Fruit fly (Drosophila melanogaster) whole organism, embryonic: ENCODE results near the gene CG6602.

Experiments
- B-H2 ChIP-seq: fragments of 200-800 bp; sonication (Bioruptor generic); optimal IDR thresholded peaks from 2 replicates; lab custom pipeline; 2018; ENCODE audit warnings: missing biosample characterization, mild to moderate bottlenecking, missing genetic modification characterization
- CG11504 ChIP-seq: fragments of 200-800 bp; sonication (Bioruptor generic); optimal IDR thresholded peaks from 3 replicates; lab custom pipeline; 2019; ENCODE audit warnings: missing biosample characterization, mild to moderate bottlenecking, missing genetic modification characterization, moderate library complexity
- CG13424 ChIP-seq: fragments of 200-800 bp; sonication (Bioruptor generic); optimal IDR thresholded peaks from 2 replicates; lab custom pipeline; 2019; ENCODE audit warnings: missing biosample characterization, mild to moderate bottlenecking, missing genetic modification characterization, moderate library complexity
- CG15514 ChIP-seq: fragments of 200-800 bp; sonication (Bioruptor generic); optimal IDR thresholded peaks from 3 replicates; lab custom pipeline; 2017; ENCODE audit warnings: missing biosample characterization, missing genetic modification characterization, mild to moderate bottlenecking, moderate library complexity, missing genetic modification reagents
- CG1603 ChIP-seq: fragments of 200-800 bp; sonication (Bioruptor generic); optimal IDR thresholded peaks from 2 replicates; lab custom pipeline; 2019; ENCODE audit warnings: missing biosample characterization, mild to moderate bottlenecking, missing genetic modification characterization, moderate library complexity
- CG16813 ChIP-seq: fragments of 200-800 bp; sonication (Bioruptor generic); IDR thresholded peaks from 3 replicates; pipeline ENCODE4 v1.3.6; 2022; ENCODE audit warnings: missing biosample characterization, missing genetic modification characterization; ENCODE audit not compliant: partially characterized antibody
- CG17186 ChIP-seq: fragments of 200-800 bp; sonication (Bioruptor generic); optimal IDR thresholded peaks from 3 replicates; lab custom pipeline; 2017; ENCODE audit warnings: missing biosample characterization, missing genetic modification reagents, missing genetic modification characterization
- CG18764 ChIP-seq: fragments of 200-800 bp; sonication (Bioruptor generic); optimal IDR thresholded peaks from 3 replicates; lab custom pipeline; 2016; ENCODE audit warnings: missing biosample characterization, missing genetic modification characterization
- CG2116 ChIP-seq: fragments of 200-800 bp; sonication (Bioruptor generic); optimal IDR thresholded peaks from 3 replicates; lab custom pipeline; 2018; ENCODE audit warnings: missing biosample characterization, mild to moderate bottlenecking, missing genetic modification characterization
- CG2129 ChIP-seq: fragments of 200-800 bp; sonication (Bioruptor generic); IDR thresholded peaks from 2 replicates; pipeline ENCODE4 v1.3.6; 2022; ENCODE audit warnings: missing biosample characterization, missing genetic modification characterization; ENCODE audit not compliant: partially characterized antibody
- CG2199 ChIP-seq: fragments of 200-800 bp; sonication (Bioruptor generic); IDR thresholded peaks from 3 replicates; pipeline ENCODE4 v1.3.6; 2022; ENCODE audit warnings: missing biosample characterization, missing genetic modification characterization
- CG31365 ChIP-seq: fragments of 200-800 bp; sonication (Bioruptor generic); optimal IDR thresholded peaks from 2 replicates; lab custom pipeline; 2018; ENCODE audit warnings: missing biosample characterization, mild to moderate bottlenecking, missing genetic modification characterization
- CG33557 ChIP-seq: fragments of 200-800 bp; sonication (Bioruptor generic); optimal IDR thresholded peaks from 2 replicates; lab custom pipeline; 2019; ENCODE audit warnings: missing biosample characterization, mild to moderate bottlenecking, missing genetic modification characterization, moderate library complexity
- CG34224 ChIP-seq: fragments of 200-800 bp; sonication (Bioruptor generic); IDR thresholded peaks from 3 replicates; pipeline ENCODE4 v1.3.6; 2022; ENCODE audit warnings: missing biosample characterization, missing genetic modification characterization; ENCODE audit not compliant: partially characterized antibody
- CG34422 ChIP-seq: fragments of 200-800 bp; sonication (Bioruptor generic); IDR thresholded peaks from 3 replicates; pipeline ENCODE4 v1.3.6; 2022; ENCODE audit warnings: missing biosample characterization, missing genetic modification characterization
- CG43689 ChIP-seq: fragments of 200-800 bp; sonication (Bioruptor generic); IDR thresholded peaks from 2 replicates; pipeline ENCODE4 v1.3.6; 2022; ENCODE audit warnings: missing biosample characterization, missing genetic modification characterization
- CG5180 ChIP-seq: fragments of 200-800 bp; sonication (Bioruptor generic); optimal IDR thresholded peaks from 3 replicates; lab custom pipeline; 2017; ENCODE audit warnings: missing biosample characterization, missing genetic modification characterization, mild to moderate bottlenecking, moderate library complexity, missing genetic modification reagents
- CG7357 ChIP-seq: fragments of 200-800 bp; sonication (Bioruptor generic); IDR thresholded peaks from 3 replicates; pipeline ENCODE4 v1.3.6; 2022; ENCODE audit warnings: missing biosample characterization, missing genetic modification characterization
- CG7963 ChIP-seq: fragments of 200-800 bp; sonication (Bioruptor generic); IDR thresholded peaks from 3 replicates; pipeline ENCODE4 v1.3.6; 2022; ENCODE audit warnings: missing biosample characterization, missing genetic modification characterization; ENCODE audit not compliant: partially characterized antibody
- CG9797 ChIP-seq: fragments of 200-800 bp; sonication (Bioruptor generic); optimal IDR thresholded peaks from 3 replicates; lab custom pipeline; 2018; ENCODE audit warnings: missing biosample characterization, mild to moderate bottlenecking, missing genetic modification characterization
- Camta ChIP-seq: fragments of 200-800 bp; sonication (Bioruptor generic); optimal IDR thresholded peaks from 2 replicates; lab custom pipeline; 2016; ENCODE audit warnings: missing biosample characterization, missing genetic modification characterization
- CoRest ChIP-seq: fragments of 200-800 bp; sonication (Bioruptor generic); optimal IDR thresholded peaks from 3 replicates; lab custom pipeline; 2018; ENCODE audit warnings: missing biosample characterization, mild to moderate bottlenecking, missing genetic modification characterization, moderate library complexity
- Dad ChIP-seq: fragments of 200-800 bp; sonication (Bioruptor generic); optimal IDR thresholded peaks from 3 replicates; lab custom pipeline; 2016; ENCODE audit warnings: missing biosample characterization, missing genetic modification characterization
- Doc3 ChIP-seq: fragments of 200-800 bp; sonication (Bioruptor generic); IDR thresholded peaks from 3 replicates; pipeline ENCODE4 v1.3.6; 2022; ENCODE audit warnings: missing biosample characterization, missing genetic modification characterization; ENCODE audit not compliant: partially characterized antibody
- Ets65A ChIP-seq: fragments of 200-800 bp; sonication (Bioruptor generic); peaks from one replicate; lab custom pipeline; 2016; ENCODE audit warnings: missing biosample characterization, missing genetic modification characterization
- Fer3 ChIP-seq: fragments of 200-800 bp; sonication (Bioruptor generic); optimal IDR thresholded peaks from 2 replicates; lab custom pipeline; 2018; ENCODE audit warnings: missing biosample characterization, mild to moderate bottlenecking, missing genetic modification characterization, moderate library complexity
- Hsf ChIP-seq: fragments of 200-800 bp; sonication (Bioruptor generic); optimal IDR thresholded peaks from 3 replicates; lab custom pipeline; 2016; ENCODE audit warnings: missing biosample characterization, missing genetic modification characterization
- MTF-1 ChIP-seq: fragments of 200-800 bp; sonication (Bioruptor generic); optimal IDR thresholded peaks from 2 replicates; lab custom pipeline; 2018; ENCODE audit warnings: missing biosample characterization, mild to moderate bottlenecking, missing genetic modification characterization, borderline replicate concordance
- Myb ChIP-seq: fragments of 200-800 bp; sonication (Bioruptor generic); optimal IDR thresholded peaks from 2 replicates; lab custom pipeline; 2016; ENCODE audit warnings: missing biosample characterization, missing genetic modification characterization
- Nf-YC ChIP-seq: fragments of 200-800 bp; optimal IDR thresholded peaks from 3 replicates; lab custom pipeline; 2019; ENCODE audit warnings: missing biosample characterization, mild to moderate bottlenecking, missing genetic modification characterization, moderate library complexity
- NfI ChIP-seq: fragments of 200-800 bp; sonication (Bioruptor generic); optimal IDR thresholded peaks from 3 replicates; lab custom pipeline; 2018; ENCODE audit warnings: missing biosample characterization, mild to moderate bottlenecking, missing genetic modification characterization, moderate library complexity
- Side ChIP-seq: fragments of 200-800 bp; sonication (Bioruptor generic); optimal IDR thresholded peaks from 2 replicates; lab custom pipeline; 2016; ENCODE audit warnings: missing biosample characterization, missing genetic modification characterization
- YL-1 ChIP-seq: fragments of 200-800 bp; sonication (Bioruptor generic); optimal IDR thresholded peaks from 3 replicates; lab custom pipeline; 2017; ENCODE audit warnings: missing biosample characterization, mild to moderate bottlenecking, missing genetic modification characterization
- bcd ChIP-seq: fragments of 200-800 bp; sonication (Bioruptor generic); optimal IDR thresholded peaks from 2 replicates; lab custom pipeline; 2017; ENCODE audit warnings: missing biosample characterization, mild to moderate bottlenecking, missing genetic modification characterization
- chif ChIP-seq, 2 experiments: fragments of 200-800 bp; sonication (Bioruptor generic); optimal IDR thresholded peaks; 3 replicates each; lab custom pipeline; 2016; ENCODE audit warnings: missing biosample characterization in 2 of 2, missing genetic modification characterization in 2 of 2
- crp ChIP-seq, 2 experiments: fragments of 200-800 bp; sonication (Bioruptor generic); optimal IDR thresholded peaks; 2 replicates in 1 of 2; 3 replicates in 1 of 2; lab custom pipeline; 2017; ENCODE audit warnings: missing biosample characterization in 2 of 2, missing genetic modification characterization in 2 of 2, mild to moderate bottlenecking in 1 of 2, moderate library complexity in 1 of 2
- dpn ChIP-seq, 2 experiments: fragments of 200-800 bp; sonication (Bioruptor generic); optimal IDR thresholded peaks; 3 replicates each; lab custom pipeline; 2016; ENCODE audit warnings: missing biosample characterization in 2 of 2, missing genetic modification characterization in 2 of 2
- fd64A ChIP-seq: fragments of 200-800 bp; sonication (Bioruptor generic); optimal IDR thresholded peaks from 3 replicates; lab custom pipeline; 2018; ENCODE audit warnings: missing biosample characterization, mild to moderate bottlenecking, missing genetic modification characterization
- fu2 ChIP-seq: fragments of 200-800 bp; sonication (Bioruptor generic); optimal IDR thresholded peaks from 2 replicates; lab custom pipeline; 2016; ENCODE audit warnings: missing biosample characterization, missing genetic modification characterization
- hb ChIP-seq: fragments of 200-800 bp; sonication (Bioruptor generic); IDR thresholded peaks from 3 replicates; pipeline ENCODE4 v1.3.6; 2022; ENCODE audit warnings: missing biosample characterization, missing genetic modification characterization; ENCODE audit not compliant: partially characterized antibody
- ken ChIP-seq: fragments of 200-800 bp; sonication (Bioruptor generic); IDR thresholded peaks from 3 replicates; pipeline ENCODE4 v1.3.6; 2022; ENCODE audit warnings: missing biosample characterization, missing genetic modification characterization
- knrl ChIP-seq: fragments of 200-800 bp; sonication (Bioruptor generic); IDR thresholded peaks from 3 replicates; pipeline ENCODE4 v1.3.6; 2022; ENCODE audit warnings: missing biosample characterization, missing genetic modification characterization; ENCODE audit not compliant: partially characterized antibody
- pzg ChIP-seq: fragments of 200-800 bp; sonication (Bioruptor generic); optimal IDR thresholded peaks from 3 replicates; lab custom pipeline; 2018; ENCODE audit warnings: missing biosample characterization, mild to moderate bottlenecking, missing genetic modification characterization, moderate library complexity
- slbo ChIP-seq: fragments of 200-800 bp; sonication (Bioruptor generic); IDR thresholded peaks from 2 replicates; pipeline ENCODE4 v1.3.6; 2022; ENCODE audit warnings: missing biosample characterization, missing genetic modification characterization
- slp2 ChIP-seq: fragments of 200-800 bp; sonication (Bioruptor generic); optimal IDR thresholded peaks from 2 replicates; lab custom pipeline; 2016; ENCODE audit warnings: missing biosample characterization, missing genetic modification characterization
- stwl ChIP-seq: fragments of 200-800 bp; sonication (Bioruptor generic); optimal IDR thresholded peaks from 3 replicates; lab custom pipeline; 2018; ENCODE audit warnings: missing biosample characterization, mild to moderate bottlenecking, missing genetic modification characterization, moderate library complexity
- sug ChIP-seq: fragments of 200-800 bp; optimal IDR thresholded peaks from 2 replicates; lab custom pipeline; 2019; ENCODE audit warnings: missing biosample characterization, mild to moderate bottlenecking, missing genetic modification characterization, moderate library complexity
- tll ChIP-seq, 2 experiments: fragments of 200-800 bp in 1 of 2; fragments of >200 bp in 1 of 2; sonication (Bioruptor generic) in 1 of 2; optimal IDR thresholded peaks; 2 replicates each; lab custom pipeline; 2017 to 2019; ENCODE audit warnings: missing biosample characterization in 2 of 2, missing genetic modification characterization in 2 of 2, mild to moderate bottlenecking in 1 of 2, moderate library complexity in 1 of 2

The CG6602 gene

dm6 chr3L:6054803-6055202 lies 17.1 kb upstream of the CG6602 start, which contains the start of gene tant:
Gene tant (plus strand): TSS chr3L:6055136.
- TF ChIP-seq CG18764 (GFP tag; lab: Kevin White, UChicago): peak; percentile 6
- no peak for TF ChIP-seq YL-1
- no peak for TF ChIP-seq CG13424 (tag; lab: Kevin White, UChicago)
- TF ChIP-seq tll (GFP tag; optimal IDR thresholded peaks at IDR 0.05; lab: Kevin White, UChicago): peak; percentile 7 to 33
- TF ChIP-seq MTF-1: no peak
- peak; percentile 100 for TF ChIP-seq Myb (GFP tag; lab: Kevin White, UChicago)
- TF ChIP-seq CG2129 (GFP tag; lab: Robert Waterston, UW): peak; percentile 84
- peak; percentile 91 for TF ChIP-seq CG15514 (GFP tag; lab: Kevin White, UChicago)
- TF ChIP-seq CG43689: no peak
- peak; percentile 95 for TF ChIP-seq CG16813 (GFP tag; lab: Robert Waterston, UW)
- TF ChIP-seq Side (GFP tag; lab: Kevin White, UChicago): peak; percentile 8
- no peak for TF ChIP-seq CG34422 (GFP tag; lab: Robert Waterston, UW)
- peak; percentile 41 for TF ChIP-seq Camta
- peak; percentile 7 for TF ChIP-seq fu2 (GFP tag; lab: Kevin White, UChicago)
- no peak for TF ChIP-seq slbo (GFP tag; lab: Robert Waterston, UW)
- peak; percentile 43 for TF ChIP-seq CG9797 (GFP tag; lab: Kevin White, UChicago)
- peak; percentile 45 for TF ChIP-seq sug (tag; lab: Kevin White, UChicago)
- peak; percentile 95 for TF ChIP-seq Nf-YC (tag; lab: Kevin White, UChicago)
- TF ChIP-seq Fer3 (tag; lab: Kevin White, UChicago): no peak
- peak; percentile 96 for TF ChIP-seq Ets65A (GFP tag; lab: Kevin White, UChicago)
- peak; percentile 66 for TF ChIP-seq CoRest (tag; lab: Kevin White, UChicago)
- TF ChIP-seq pzg: peak; percentile 76
- peak in 1 of 2 experiments; percentile 41 for TF ChIP-seq crp (GFP tag; optimal IDR thresholded peaks at IDR 0.05; lab: Kevin White, UChicago)
- TF ChIP-seq CG17186 (GFP tag; lab: Kevin White, UChicago): peak; percentile 72
- no peak for TF ChIP-seq CG2199 (GFP tag; lab: Robert Waterston, UW)
- no peak for TF ChIP-seq ken (GFP tag; lab: Robert Waterston, UW)
- peak; percentile 94 for TF ChIP-seq CG2116 (GFP tag; lab: Kevin White, UChicago)
- no peak for TF ChIP-seq B-H2 (GFP tag; lab: Kevin White, UChicago)
- TF ChIP-seq CG11504 (tag; lab: Kevin White, UChicago): peak; percentile 43
- TF ChIP-seq Hsf (GFP tag; lab: Kevin White, UChicago): peak; percentile 6
- peak; percentile 81 for TF ChIP-seq hb
- TF ChIP-seq NfI (GFP tag; lab: Kevin White, UChicago): no peak
- peak in 1 of 2 experiments; percentile 13 for TF ChIP-seq chif (GFP tag; optimal IDR thresholded peaks at IDR 0.05; lab: Kevin White, UChicago)
- TF ChIP-seq slp2 (GFP tag; lab: Kevin White, UChicago): no peak
- TF ChIP-seq Doc3: peak; percentile 89
- peak; percentile 58 for TF ChIP-seq stwl
- no peak for TF ChIP-seq fd64A
- TF ChIP-seq CG7357 (GFP tag; lab: Robert Waterston, UW): no peak
- TF ChIP-seq CG31365 (tag; lab: Kevin White, UChicago): peak; percentile 95
- peak; percentile 81 for TF ChIP-seq CG34224 (GFP tag; lab: Robert Waterston, UW)
- peak; percentile 15 for TF ChIP-seq Dad (GFP tag; lab: Kevin White, UChicago)
- peak; percentile 72 for TF ChIP-seq CG7963 (GFP tag; lab: Robert Waterston, UW)
- peak; percentile 31 for TF ChIP-seq CG1603 (tag; lab: Kevin White, UChicago)
- peak; percentile 97 for TF ChIP-seq knrl (GFP tag; lab: Robert Waterston, UW)
- no peak for TF ChIP-seq CG5180
- TF ChIP-seq dpn (GFP tag; optimal IDR thresholded peaks at IDR 0.05; lab: Kevin White, UChicago): peak in 1 of 2 experiments; percentile 17
- TF ChIP-seq bcd: peak; percentile 8
- TF ChIP-seq CG33557 (GFP tag; lab: Kevin White, UChicago): no peak
